Worm (Caenorhabditis elegans) whole organism, L4 larva: ENCODE results near the gene M04B2.6.

Source experiments
- D1046.2 ChIP-seq: fragments of 200-800 bp; sonication (Bioruptor generic); IDR thresholded peaks from 2 replicates; pipeline ENCODE4 v1.3.6; 2022; ENCODE audit warnings: missing genetic modification characterization, missing compliant biosample characterization
- F37D6.2 ChIP-seq: sonication (generic microtip); optimal IDR thresholded peaks from 2 replicates; lab custom pipeline; 2016; ENCODE audit warnings: mild to moderate bottlenecking, missing genetic modification characterization, missing compliant biosample characterization
- F44E2.7 ChIP-seq: fragments of 200-800 bp; sonication (Bioruptor generic); IDR thresholded peaks from 2 replicates; pipeline ENCODE4 v2.1.2; 2022; ENCODE audit warnings: missing genetic modification characterization, missing compliant biosample characterization
- R02D3.7 ChIP-seq: fragments of 150-350 bp; sonication (generic microtip); optimal IDR thresholded peaks from 3 replicates; lab custom pipeline; 2014; ENCODE audit warnings: missing biosample characterization, missing genetic modification characterization
- T26A8.4 ChIP-seq: fragments of 200-800 bp; sonication (Bioruptor generic); IDR thresholded peaks from 2 replicates; pipeline ENCODE4 v1.3.6; 2022; ENCODE audit warnings: missing genetic modification characterization, missing compliant biosample characterization
- Y5F2A.4 ChIP-seq: fragments of 200-800 bp; sonication (Bioruptor generic); optimal IDR thresholded peaks from 2 replicates; lab custom pipeline; 2018; ENCODE audit warnings: mild to moderate bottlenecking, missing genetic modification characterization, missing compliant biosample characterization
- ZK546.5 ChIP-seq, 2 experiments: sonication (generic microtip); optimal IDR thresholded peaks; 2 replicates each; lab custom pipeline; 2017; ENCODE audit warnings: missing biosample characterization in 2 of 2, missing genetic modification characterization in 2 of 2
- arid-1 ChIP-seq: fragments of 200-800 bp; sonication (Bioruptor generic); conservative IDR thresholded peaks from 2 replicates; pipeline ENCODE4 v1.3.6; 2022; ENCODE audit warnings: missing genetic modification reagents, missing genetic modification characterization, missing compliant biosample characterization
- ceh-32 ChIP-seq: sonication (generic microtip); optimal IDR thresholded peaks from 2 replicates; lab custom pipeline; 2016; ENCODE audit warnings: mild to moderate bottlenecking, missing genetic modification characterization, missing compliant biosample characterization; ENCODE audit not compliant: poor library complexity
- ceh-62 ChIP-seq: sonication (generic microtip); optimal IDR thresholded peaks from 2 replicates; lab custom pipeline; 2017; ENCODE audit warnings: missing biosample characterization, missing genetic modification characterization
- ceh-82 ChIP-seq: sonication (generic microtip); optimal IDR thresholded peaks from 2 replicates; lab custom pipeline; 2017; ENCODE audit warnings: missing biosample characterization, missing genetic modification characterization
- ces-1 ChIP-seq: fragments of 150-350 bp; sonication (generic microtip); optimal IDR thresholded peaks from 4 replicates; lab custom pipeline; 2014; ENCODE audit warnings: missing biosample characterization, missing genetic modification reagents, missing genetic modification characterization
- ctbp-1 ChIP-seq: fragments of 200-800 bp; sonication (Bioruptor generic); IDR thresholded peaks from 2 replicates; pipeline ENCODE4 v1.3.6; 2022; ENCODE audit warnings: missing genetic modification reagents, missing genetic modification characterization, missing compliant biosample characterization
- daf-12 ChIP-seq: fragments of 150-350 bp; optimal IDR thresholded peaks from 2 replicates; lab custom pipeline; 2014; ENCODE audit warnings: missing biosample characterization, missing genetic modification reagents, missing genetic modification characterization
- daf-16 ChIP-seq, 3 experiments: sonication (generic microtip); optimal IDR thresholded peaks; 2 replicates each; lab custom pipeline; 2016 to 2017; ENCODE audit warnings: missing genetic modification characterization in 3 of 3, missing genetic modification reagents in 3 of 3, mild to moderate bottlenecking in 2 of 3, missing compliant biosample characterization in 2 of 3, missing biosample characterization in 1 of 3, moderate library complexity in 1 of 3
- daf-19 ChIP-seq: fragments of 200-800 bp; sonication (Bioruptor generic); conservative IDR thresholded peaks from 2 replicates; pipeline ENCODE4 v1.3.6; 2022; ENCODE audit warnings: missing genetic modification characterization, missing compliant biosample characterization
- duxl-1 ChIP-seq: sonication (generic microtip); optimal IDR thresholded peaks from 2 replicates; lab custom pipeline; 2016; ENCODE audit warnings: mild to moderate bottlenecking, missing genetic modification characterization, moderate library complexity, missing compliant biosample characterization; ENCODE audit not compliant: poor library complexity
- dve-1 ChIP-seq: sonication (generic microtip); optimal IDR thresholded peaks from 2 replicates; lab custom pipeline; 2017; ENCODE audit warnings: antibody characterized with exemption, mild to moderate bottlenecking, missing genetic modification characterization, missing compliant biosample characterization; ENCODE audit not compliant: insufficient read depth
- egl-27 ChIP-seq: sonication (generic microtip); optimal IDR thresholded peaks from 3 replicates; lab custom pipeline; 2017; ENCODE audit warnings: missing biosample characterization, missing genetic modification reagents, missing genetic modification characterization
- fkh-10 ChIP-seq: fragments of 150-350 bp; optimal IDR thresholded peaks from 2 replicates; lab custom pipeline; 2014; ENCODE audit warnings: missing biosample characterization, missing genetic modification reagents, missing genetic modification characterization
- fos-1 ChIP-seq: fragments of 150-350 bp; optimal IDR thresholded peaks from 2 replicates; lab custom pipeline; 2014; ENCODE audit warnings: missing biosample characterization, missing genetic modification characterization
- gei-8 ChIP-seq: fragments of 200-800 bp; sonication (Bioruptor generic); optimal IDR thresholded peaks from 2 replicates; lab custom pipeline; 2018; ENCODE audit warnings: mild to moderate bottlenecking, missing genetic modification characterization, missing compliant biosample characterization
- hif-1 ChIP-seq, 2 experiments: sonication (generic microtip); optimal IDR thresholded peaks; 2 replicates each; lab custom pipeline; 2016 to 2017; ENCODE audit warnings: missing compliant biosample characterization in 2 of 2, missing genetic modification characterization in 2 of 2, missing genetic modification reagents in 2 of 2, missing genotype in 2 of 2, mild to moderate bottlenecking in 1 of 2
- lsy-2 ChIP-seq, 2 experiments: fragments of 150-350 bp in 1 of 2; sonication (generic microtip) in 1 of 2; optimal IDR thresholded peaks; 2 replicates each; lab custom pipeline; 2014 to 2017; ENCODE audit warnings: missing biosample characterization in 2 of 2, missing genetic modification characterization in 2 of 2
- madf-5 ChIP-seq, 2 experiments: fragments of 200-800 bp; sonication (Bioruptor generic); IDR thresholded peaks; 2 replicates each; pipeline ENCODE4 v1.3.6; 2022; ENCODE audit warnings: missing compliant biosample characterization in 2 of 2, missing genetic modification characterization in 2 of 2
- mep-1 ChIP-seq: fragments of 150-350 bp; sonication (generic microtip); optimal IDR thresholded peaks from 3 replicates; lab custom pipeline; 2014; ENCODE audit warnings: missing biosample characterization, missing genetic modification characterization
- mes-2 ChIP-seq: sonication (generic microtip); optimal IDR thresholded peaks from 2 replicates; lab custom pipeline; 2016; ENCODE audit warnings: missing genotype, mild to moderate bottlenecking, missing genetic modification characterization, missing compliant biosample characterization; ENCODE audit not compliant: poor library complexity, severe bottlenecking
- mxl-3 ChIP-seq: fragments of 200-800 bp; sonication (Bioruptor generic); optimal IDR thresholded peaks from 2 replicates; lab custom pipeline; 2018; ENCODE audit warnings: mild to moderate bottlenecking, missing genetic modification characterization, missing compliant biosample characterization
- nhr-102 ChIP-seq: sonication (generic microtip); optimal IDR thresholded peaks from 2 replicates; lab custom pipeline; 2016; ENCODE audit warnings: mild to moderate bottlenecking, missing genetic modification characterization, moderate library complexity, missing compliant biosample characterization
- nhr-25 ChIP-seq: sonication (generic microtip); optimal IDR thresholded peaks from 2 replicates; lab custom pipeline; 2017; ENCODE audit warnings: missing genetic modification characterization, mild to moderate bottlenecking, missing compliant biosample characterization, antibody characterized with exemption, moderate library complexity, borderline replicate concordance; ENCODE audit not compliant: insufficient read depth
- nhr-28 ChIP-seq: fragments of 150-350 bp; optimal IDR thresholded peaks from 2 replicates; lab custom pipeline; 2014; ENCODE audit warnings: missing biosample characterization, missing genetic modification characterization
- nhr-41 ChIP-seq: fragments of 200-800 bp; sonication (Bioruptor generic); IDR thresholded peaks from 2 replicates; pipeline ENCODE4 v1.3.6; 2022; ENCODE audit warnings: missing genetic modification reagents, missing genetic modification characterization, missing compliant biosample characterization
- pha-4 ChIP-seq, 2 experiments: fragments of 150-350 bp in 1 of 2; fragments of 200-800 bp in 1 of 2; sonication (Bioruptor generic) in 1 of 2; IDR thresholded peaks in 1 of 2; optimal IDR thresholded peaks in 1 of 2; 2 replicates each; pipeline versions ENCODE4 v1.3.6 to Lab custom; 2014 to 2022; ENCODE audit warnings: missing genetic modification characterization in 2 of 2, missing genetic modification reagents in 2 of 2, missing biosample characterization in 1 of 2, missing compliant biosample characterization in 1 of 2
- rbr-2 ChIP-seq: sonication (generic microtip); optimal IDR thresholded peaks from 2 replicates; lab custom pipeline; 2016; ENCODE audit warnings: missing genotype, missing genetic modification characterization, missing compliant biosample characterization
- saeg-2 ChIP-seq: fragments of 200-800 bp; sonication (Bioruptor generic); IDR thresholded peaks from 2 replicates; pipeline ENCODE4 v1.3.6; 2022; ENCODE audit warnings: missing genetic modification reagents, missing genetic modification characterization, missing compliant biosample characterization
- sdz-12 ChIP-seq: fragments of 200-800 bp; sonication (Bioruptor generic); optimal IDR thresholded peaks from 2 replicates; lab custom pipeline; 2018; ENCODE audit warnings: mild to moderate bottlenecking, missing genetic modification characterization, missing compliant biosample characterization
- set-16 ChIP-seq: fragments of 200-800 bp; sonication (Bioruptor generic); IDR thresholded peaks from 2 replicates; pipeline ENCODE4 v1.3.6; 2022; ENCODE audit warnings: missing genetic modification reagents, missing genetic modification characterization, missing compliant biosample characterization
- snpc-1.2 ChIP-seq: fragments of 200-800 bp; sonication (Bioruptor generic); IDR thresholded peaks from 2 replicates; pipeline ENCODE4 v1.3.6; 2022; ENCODE audit warnings: missing genetic modification reagents, missing genetic modification characterization, missing compliant biosample characterization
- snpc-4 ChIP-seq: fragments of 150-350 bp; optimal IDR thresholded peaks from 2 replicates; lab custom pipeline; 2014; ENCODE audit warnings: missing biosample characterization, missing genetic modification characterization
- tag-97 ChIP-seq: fragments of 200-800 bp; sonication (Bioruptor generic); IDR thresholded peaks from 2 replicates; pipeline ENCODE4 v1.3.6; 2022; ENCODE audit warnings: missing genetic modification characterization, missing compliant biosample characterization
- tra-1 ChIP-seq: fragments of 200-800 bp; sonication (Bioruptor generic); IDR thresholded peaks from 2 replicates; pipeline ENCODE4 v1.3.6; 2022; ENCODE audit warnings: missing genetic modification reagents, missing genetic modification characterization, missing compliant biosample characterization
- unc-130 ChIP-seq: sonication (generic microtip); optimal IDR thresholded peaks from 2 replicates; lab custom pipeline; 2016; ENCODE audit warnings: missing genetic modification reagents, missing genetic modification characterization, missing compliant biosample characterization
- unc-62 ChIP-seq, 3 experiments: fragments of 150-350 bp in 1 of 3; sonication (generic microtip); optimal IDR thresholded peaks in 2 of 3; peaks in 1 of 3; 1 replicate in 1 of 3; 2 replicates in 2 of 3; lab custom pipeline; 2014 to 2017; ENCODE audit warnings: missing biosample characterization in 3 of 3, missing genetic modification characterization in 3 of 3, missing genetic modification reagents in 3 of 3, missing genotype in 1 of 3
- vab-7 ChIP-seq: fragments of 200-800 bp; sonication (Bioruptor generic); IDR thresholded peaks from 2 replicates; pipeline ENCODE4 v1.3.6; 2022; ENCODE audit warnings: missing genetic modification reagents, missing genetic modification characterization, missing compliant biosample characterization
- zfp-2 ChIP-seq: sonication (generic microtip); optimal IDR thresholded peaks from 2 replicates; lab custom pipeline; 2016; ENCODE audit warnings: mild to moderate bottlenecking, missing genetic modification characterization, missing compliant biosample characterization
- zip-11 ChIP-seq: fragments of 200-800 bp; sonication (Bioruptor generic); IDR thresholded peaks from 2 replicates; pipeline ENCODE4 v1.3.6; 2022; ENCODE audit warnings: missing genetic modification characterization, missing compliant biosample characterization
- zip-2 ChIP-seq: fragments of 150-350 bp; optimal IDR thresholded peaks from 2 replicates; lab custom pipeline; 2014; ENCODE audit warnings: missing biosample characterization, missing genetic modification characterization
- ztf-7 ChIP-seq: fragments of 150-350 bp; optimal IDR thresholded peaks from 2 replicates; lab custom pipeline; 2014; ENCODE audit warnings: missing biosample characterization, missing genetic modification characterization

M04B2.6 gene

ce11 chrIV:11474067-11474466 lies 36.5 kb downstream of the M04B2.6 start (continued):
- TF ChIP-seq daf-12 (tag; lab: Kevin White, UChicago) (no peak), R02D3.7 (peak; percentile 14), ces-1 (GFP tag; lab: Kevin White, UChicago) (no peak), nhr-25 (tag; lab: Kevin White, UChicago) (no peak), madf-5 (GFP tag; IDR thresholded peaks at IDR 0.05; lab: Robert Waterston, UW) (peak; percentile 76 to 88; a peak in 3 of 4 replicates), nhr-102 (peak; percentile 76), daf-19 (peak; percentile 92), ctbp-1 (peak; percentile 87), ztf-7 (peak; percentile 45), zip-2 (tag; lab: Kevin White, UChicago) (no peak), gei-8 (GFP tag; lab: Kevin White, UChicago) (peak; percentile 97), mes-2 (peak; percentile 92), vab-7 (GFP tag; lab: Robert Waterston, UW) (peak; percentile 96), ceh-82 (tag; lab: Kevin White, UChicago) (no peak), nhr-41 (peak; percentile 87), tra-1 (GFP tag; lab: Robert Waterston, UW) (peak; percentile 96), zfp-2 (tag; lab: Kevin White, UChicago) (no peak), fos-1 (tag; lab: Kevin White, UChicago) (no peak), T26A8.4 (GFP tag; lab: Robert Waterston, UW) (peak; percentile 90), ceh-62 (tag; lab: Kevin White, UChicago) (no peak), snpc-4 (no peak), arid-1 (peak; percentile 96), hif-1 (tag; optimal IDR thresholded peaks at IDR 0.05; lab: Kevin White, UChicago) (peak; percentile 67 to 79), duxl-1 (tag; lab: Kevin White, UChicago) (peak; percentile 86), set-16 (GFP tag; lab: Robert Waterston, UW) (peak; percentile 74), nhr-28 (peak; percentile 24), fkh-10 (no peak), F44E2.7 (GFP tag; lab: Robert Waterston, UW) (peak; percentile 97), mep-1 (tag; lab: Kevin White, UChicago) (peak; percentile 80), tag-97 (GFP tag; lab: Robert Waterston, UW) (0 out of 2 replicates have a peak, but pooled peaks have one; percentile 72), F37D6.2 (tag; lab: Kevin White, UChicago) (peak; percentile 46), egl-27 (no peak), saeg-2 (peak; percentile 86), lsy-2 (tag; optimal IDR thresholded peaks at IDR 0.05; lab: Kevin White, UChicago) (peak in 1 of 2 experiments; percentile 64), unc-62 (GFP tag; optimal IDR thresholded peaks at IDR 0.05 in 1 of 2; lab: Kevin White, UChicago) (no peak), unc-62 (tag; optimal IDR thresholded peaks at IDR 0.05; lab: Kevin White, UChicago) (no peak), ZK546.5 (tag; optimal IDR thresholded peaks at IDR 0.05; lab: Kevin White, UChicago) (no peak), unc-130 (GFP tag; lab: Kevin White, UChicago) (peak; percentile 87), dve-1 (tag; lab: Kevin White, UChicago) (peak; percentile 75), daf-16 (GFP tag; optimal IDR thresholded peaks at IDR 0.05; lab: Kevin White, UChicago) (peak; percentile 59 to 91), daf-16 (tag; optimal IDR thresholded peaks at IDR 0.05; lab: Kevin White, UChicago) (peak; percentile 73), snpc-1.2 (GFP tag; lab: Robert Waterston, UW) (peak; percentile 94), sdz-12 (GFP tag; lab: Kevin White, UChicago) (peak; percentile 91), zip-11 (peak; percentile 90), ceh-32 (tag; lab: Kevin White, UChicago) (no peak), pha-4 (GFP tag; IDR thresholded peaks at IDR 0.05; lab: Robert Waterston, UW) (peak; percentile 95; the same call in 1 of the 2 replicates), pha-4 (tag; optimal IDR thresholded peaks at IDR 0.05; lab: Kevin White, UChicago) (no peak), rbr-2 (tag; lab: Kevin White, UChicago) (peak; percentile 77), D1046.2 (GFP tag; lab: Robert Waterston, UW) (peak; percentile 93), mxl-3 (GFP tag; lab: Kevin White, UChicago) (peak; percentile 88), Y5F2A.4 (peak; percentile 89)
